Worm (Caenorhabditis elegans): ENCODE data around the gene tomm-40.

The tomm-40 gene

ce11 chrII:9001743-9002222 is 28.4 kb upstream of the tomm-40 start, which contains the start of gene F44G4.6:
F44G4.6 (minus strand) TSS chrII:9001793.
- TF ChIP-seq blmp-1 (tag; optimal IDR thresholded peaks at IDR 0.05; ENCODE audit: insufficient read depth) (no peak), sma-3 (GFP tag; optimal IDR thresholded peaks at IDR 0.05) (no peak), ceh-82 (tag; optimal IDR thresholded peaks at IDR 0.05) (no peak), ztf-4 (tag; optimal IDR thresholded peaks at IDR 0.05) (no peak), lin-13 (GFP tag; optimal IDR thresholded peaks at IDR 0.05) (no peak), fos-1 (tag; optimal IDR thresholded peaks at IDR 0.05) (no peak), F13H6.1 (tag; optimal IDR thresholded peaks at IDR 0.05) (no peak), aly-2 (tag; optimal IDR thresholded peaks at IDR 0.05) (no peak), skn-1 (tag; optimal IDR thresholded peaks at IDR 0.05) (no peak), ZK546.5 (tag; optimal IDR thresholded peaks at IDR 0.05) (no peak), ztf-11 (tag; optimal IDR thresholded peaks at IDR 0.05) (no peak), elt-3 (tag; optimal IDR thresholded peaks at IDR 0.05) (no peak), dmd-4 (tag; optimal IDR thresholded peaks at IDR 0.05) (no peak), nhr-6 (tag; optimal IDR thresholded peaks at IDR 0.05) (no peak), ztf-1 (GFP tag; conservative IDR thresholded peaks at IDR 0.05) (no peak), nhr-11 (tag; optimal IDR thresholded peaks at IDR 0.05) (no peak), mbf-1 (tag; optimal IDR thresholded peaks at IDR 0.05) (no peak)

ce11 chrII:9000331-9000730 is 27.0 kb upstream of the tomm-40 start, which contains the start of gene F44G4.5:
F44G4.5 (minus strand) TSS chrII:9000431.
- TF ChIP-seq aly-2 (tag; optimal IDR thresholded peaks at IDR 0.05) (no peak), blmp-1 (tag; optimal IDR thresholded peaks at IDR 0.05; ENCODE audit: insufficient read depth) (no peak), lin-13 (GFP tag; optimal IDR thresholded peaks at IDR 0.05) (no peak), lsy-2 (tag; optimal IDR thresholded peaks at IDR 0.05) (no peak), nhr-12 (tag; optimal IDR thresholded peaks at IDR 0.05) (no peak), ztf-4 (tag; optimal IDR thresholded peaks at IDR 0.05) (no peak), sma-3 (GFP tag; optimal IDR thresholded peaks at IDR 0.05) (no peak), nhr-21 (tag; optimal IDR thresholded peaks at IDR 0.05) (no peak), unc-62 (GFP tag; optimal IDR thresholded peaks at IDR 0.05) (no peak), ztf-1 (GFP tag; conservative IDR thresholded peaks at IDR 0.05) (no peak), F13H6.1 (tag; optimal IDR thresholded peaks at IDR 0.05) (no peak), mab-5 (tag; optimal IDR thresholded peaks at IDR 0.05) (no peak), crh-2 (tag; optimal IDR thresholded peaks at IDR 0.05) (no peak), gmeb-1 (tag; optimal IDR thresholded peaks at IDR 0.05) (no peak), ztf-11 (tag; optimal IDR thresholded peaks at IDR 0.05) (no peak)

DNA sequence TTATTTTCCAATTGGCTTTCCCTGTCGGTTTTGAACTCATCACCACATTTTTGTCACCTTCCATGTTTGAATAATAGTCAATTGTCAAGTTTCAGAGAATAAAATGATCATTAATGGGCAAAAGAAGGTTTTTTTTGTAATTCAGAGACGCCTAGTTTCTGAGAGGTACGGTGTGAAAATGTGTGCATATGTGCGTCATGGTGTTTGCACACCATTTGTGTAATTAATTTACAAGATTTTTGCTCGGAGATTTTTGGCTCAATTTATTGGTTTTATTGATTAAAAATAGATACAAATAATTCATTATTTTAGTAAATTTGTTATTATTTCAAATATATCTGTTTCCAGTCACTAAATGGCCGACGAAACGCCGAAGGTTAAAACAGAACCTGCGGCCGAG is 24.1 kb upstream of the tomm-40 start, which contains the start of the genes F44G4.3 and tdp-1:
Gene F44G4.3 (minus strand): TSS at position 184 of the 400 bp plus-strand sequence.
Gene tdp-1 (plus strand): TSS at position 347 of the 400 bp plus-strand sequence.
- no peak for TF ChIP-seq unc-62 (GFP tag; optimal IDR thresholded peaks at IDR 0.05)
- TF ChIP-seq unc-55 (GFP tag; optimal IDR thresholded peaks at IDR 0.05) = peak; percentile 68
- TF ChIP-seq lsy-2 (tag; optimal IDR thresholded peaks at IDR 0.05) = peak; percentile 55 to 94
- peak; percentile 67 for TF ChIP-seq C34F6.9 (tag; optimal IDR thresholded peaks at IDR 0.05)
- peak; percentile 18 for TF ChIP-seq nhr-129 (tag; optimal IDR thresholded peaks at IDR 0.05)

- TF ChIP-seq dmd-4 (tag; optimal IDR thresholded peaks at IDR 0.05) (no peak), Y55F3AM.14 (GFP tag; optimal IDR thresholded peaks at IDR 0.05) (no peak), nhr-23 (tag; optimal IDR thresholded peaks at IDR 0.05) (no peak)
These were observed 22.7 kb upstream of the tomm-40 start, which contains the start of gene ndub-2 for ce11 chrII:8996064-8996463. ndub-2 (plus strand) TSS chrII:8996364.

- no peak for TF ChIP-seq fos-1 (tag; optimal IDR thresholded peaks at IDR 0.05)
- no peak for TF ChIP-seq elt-1 (tag; optimal IDR thresholded peaks at IDR 0.05)
- TF ChIP-seq nhr-23 (tag; optimal IDR thresholded peaks at IDR 0.05) = no peak
- TF ChIP-seq F13H6.1 (tag; optimal IDR thresholded peaks at IDR 0.05) = no peak
- TF ChIP-seq unc-39 (tag; optimal IDR thresholded peaks at IDR 0.05) = no peak
- TF ChIP-seq lsy-2 (tag; optimal IDR thresholded peaks at IDR 0.05) = no peak
These were observed 21.0 kb upstream of the tomm-40 start, which contains the start of gene F44G4.1 for ce11 chrII:8994336-8994735. F44G4.1 (plus strand) TSS chrII:8994636.

DNA sequence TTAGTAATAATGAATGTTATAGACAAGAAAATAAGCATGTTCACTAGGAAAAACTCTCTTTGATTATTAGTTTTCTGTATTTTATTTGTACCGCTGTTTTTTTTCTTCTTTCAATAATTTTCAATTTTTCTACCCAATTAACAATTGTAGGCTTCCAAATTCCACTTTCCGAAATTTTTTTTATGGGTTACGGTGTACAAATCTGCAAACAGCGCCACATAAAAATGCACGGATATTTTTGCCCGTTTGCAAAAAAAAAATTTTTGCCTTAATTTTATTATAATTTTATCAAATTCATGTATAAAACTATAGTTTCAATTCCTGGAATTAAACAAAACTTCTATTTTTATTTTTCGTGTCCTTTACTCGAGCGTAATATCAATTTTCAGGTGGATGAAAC is 19.4 kb upstream of the tomm-40 start, which contains the start of gene ooc-5:
Gene ooc-5 (plus strand): TSS at position 381 of the 400 bp plus-strand sequence.
- TF ChIP-seq sem-4 (tag; optimal IDR thresholded peaks at IDR 0.05) (no peak), nhr-12 (tag; optimal IDR thresholded peaks at IDR 0.05) (no peak), lsy-2 (tag; optimal IDR thresholded peaks at IDR 0.05) (peak; percentile 33 to 96), snpc-4 (tag; optimal IDR thresholded peaks at IDR 0.05) (no peak), nhr-25 (tag; optimal IDR thresholded peaks at IDR 0.05) (no peak), F13H6.1 (tag; optimal IDR thresholded peaks at IDR 0.05) (no peak), peb-1 (tag; optimal IDR thresholded peaks at IDR 0.05) (no peak), lin-39 (tag; optimal IDR thresholded peaks at IDR 0.05) (no peak), zag-1 (tag; optimal IDR thresholded peaks at IDR 0.05) (no peak), unc-62 (GFP tag; optimal IDR thresholded peaks at IDR 0.05) (no peak), C34F6.9 (tag; optimal IDR thresholded peaks at IDR 0.05) (peak; percentile 18), unc-55 (GFP tag; optimal IDR thresholded peaks at IDR 0.05) (peak; percentile 52)

All from whole organism, L2 larva.